Worm (Caenorhabditis elegans) whole organism, midembryonic: ENCODE data around the gene srd-16.

ENCODE experiments used
- T22C8.4 ChIP-seq: fragments of 200-800 bp; sonication (Bioruptor generic); IDR thresholded peaks from 2 replicates; pipeline ENCODE4 v1.3.6; 2022; ENCODE audit warnings: missing genetic modification characterization, missing compliant biosample characterization
- cog-1 ChIP-seq: sonication (generic microtip); optimal IDR thresholded peaks from 2 replicates; lab custom pipeline; 2016; ENCODE audit warnings: missing genetic modification characterization, missing compliant biosample characterization
- flt-1 ChIP-seq: fragments of 200-800 bp; sonication (Bioruptor generic); IDR thresholded peaks from 2 replicates; pipeline ENCODE4 v1.3.6; 2022; ENCODE audit warnings: missing genetic modification characterization, missing compliant biosample characterization
- klf-2 ChIP-seq: fragments of 200-800 bp; sonication (Bioruptor generic); conservative IDR thresholded peaks from 2 replicates; pipeline ENCODE4 v1.3.6; 2022; ENCODE audit warnings: missing genetic modification reagents, missing genetic modification characterization, missing compliant biosample characterization
- tab-1 ChIP-seq: fragments of 200-800 bp; sonication (Bioruptor generic); IDR thresholded peaks from 2 replicates; pipeline ENCODE4 v1.3.6; 2022; ENCODE audit warnings: missing genetic modification characterization, missing compliant biosample characterization
- ztf-23 ChIP-seq: fragments of 200-800 bp; sonication (Bioruptor generic); IDR thresholded peaks from 2 replicates; pipeline ENCODE4 v1.3.6; 2022; ENCODE audit warnings: missing genetic modification reagents, missing genetic modification characterization, missing compliant biosample characterization
- ztf-29 ChIP-seq: fragments of 200-800 bp; sonication (Bioruptor generic); IDR thresholded peaks from 2 replicates; pipeline ENCODE4 v1.3.6; 2022; ENCODE audit warnings: missing genetic modification reagents, missing genetic modification characterization, missing compliant biosample characterization

DNA sequence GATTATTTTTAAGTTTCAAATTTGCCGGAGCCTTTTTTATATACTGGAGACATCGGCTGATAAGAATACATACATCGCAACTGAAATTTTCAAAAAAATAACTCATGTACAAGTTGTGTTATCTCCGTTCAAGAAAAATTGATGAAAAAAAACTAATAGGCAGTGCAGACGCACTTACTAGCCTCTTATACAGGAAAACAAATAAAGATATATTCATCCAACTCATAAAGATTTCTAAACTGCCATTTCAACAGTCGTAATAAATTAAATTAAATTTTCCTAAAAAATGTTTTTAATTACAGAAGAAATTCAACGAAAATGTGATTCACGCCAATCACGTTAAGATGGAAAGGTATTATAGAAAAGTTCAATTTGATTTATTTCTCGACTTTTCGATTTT is 2.0 kb upstream of the srd-16 start, which contains the start of gene C04E6.5:
- TF ChIP-seq cog-1 (tag; lab: Kevin White, UChicago) (no peak), ztf-23 (GFP tag; lab: Robert Waterston, UW) (no peak), klf-2 (GFP tag; lab: Robert Waterston, UW) (no peak), ztf-29 (GFP tag; lab: Robert Waterston, UW) (no peak), flt-1 (GFP tag; lab: Robert Waterston, UW) (no peak), T22C8.4 (GFP tag; lab: Robert Waterston, UW) (no peak), tab-1 (GFP tag; lab: Robert Waterston, UW) (no peak)
